Worm (Caenorhabditis elegans): ENCODE data around the gene K08D8.10.

K08D8.10 gene

DNA sequence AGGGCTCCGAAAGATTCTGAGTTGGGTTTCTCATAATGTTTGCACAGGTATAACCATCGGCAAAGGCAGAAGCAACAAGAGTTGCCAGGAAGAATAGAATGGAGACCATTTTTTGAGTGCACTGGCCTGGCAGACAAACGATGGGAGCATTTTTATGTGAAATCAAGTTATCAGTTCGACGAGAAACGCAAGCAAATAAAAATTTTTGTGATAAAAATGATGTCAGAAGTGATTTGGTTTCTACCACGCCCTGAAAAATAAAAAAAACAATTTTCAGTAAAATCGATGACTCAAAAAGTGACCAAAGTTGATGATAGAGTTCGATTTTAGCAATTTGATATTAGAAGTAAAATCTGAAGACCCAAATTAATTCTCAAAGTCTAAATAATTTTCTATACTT lies 9.5 kb downstream of the K08D8.10 start, which contains the start of gene K08D8.4:
Gene K08D8.4, minus strand, starts transcription at position 128 of the 400 bp plus-strand sequence.
- TF ChIP-seq mep-1 (tag; optimal IDR thresholded peaks at IDR 0.05) = no peak
- TF ChIP-seq elt-1 (tag; optimal IDR thresholded peaks at IDR 0.05; ENCODE audit: borderline replicate concordance, insufficient read depth) = no peak
- no peak for TF ChIP-seq lin-13 (tag; optimal IDR thresholded peaks at IDR 0.05)
- TF ChIP-seq pha-4 (tag; optimal IDR thresholded peaks at IDR 0.05) = no peak
- TF ChIP-seq sem-2 (GFP tag; optimal IDR thresholded peaks at IDR 0.05) = no peak

- TF ChIP-seq lsy-2 (tag; optimal IDR thresholded peaks at IDR 0.05) = no peak
- TF ChIP-seq lin-32 (GFP tag; optimal IDR thresholded peaks at IDR 0.05) = no peak
- no peak for TF ChIP-seq unc-62 (GFP tag; optimal IDR thresholded peaks at IDR 0.05)
- TF ChIP-seq mab-5 (tag; optimal IDR thresholded peaks at IDR 0.05) = no peak
- TF ChIP-seq pha-4 (tag; optimal IDR thresholded peaks at IDR 0.05) = no peak
- no peak for TF ChIP-seq zip-8 (tag; optimal IDR thresholded peaks at IDR 0.05)
- TF ChIP-seq ceh-43 (GFP tag; optimal IDR thresholded peaks at IDR 0.05) = no peak
- TF ChIP-seq lin-13 (tag; optimal IDR thresholded peaks at IDR 0.05) = no peak
- TF ChIP-seq nhr-2 (tag; optimal IDR thresholded peaks at IDR 0.05) = no peak
- TF ChIP-seq mls-2 (tag; optimal IDR thresholded peaks at IDR 0.05) = no peak
- TF ChIP-seq unc-39 (tag; optimal IDR thresholded peaks at IDR 0.05) = no peak
- no peak for TF ChIP-seq nhr-237 (tag; optimal IDR thresholded peaks at IDR 0.05)
- no peak for TF ChIP-seq nhr-12 (tag; optimal IDR thresholded peaks at IDR 0.05)
- no peak for TF ChIP-seq ceh-39 (tag; optimal IDR thresholded peaks at IDR 0.05)
- TF ChIP-seq sem-2 (GFP tag; optimal IDR thresholded peaks at IDR 0.05) = no peak
- TF ChIP-seq snpc-4 (tag; optimal IDR thresholded peaks at IDR 0.05) = no peak
- TF ChIP-seq flh-1 (GFP tag; optimal IDR thresholded peaks at IDR 0.05) = no peak
- no peak for TF ChIP-seq blmp-1 (tag; optimal IDR thresholded peaks at IDR 0.05)
- no peak for TF ChIP-seq sptf-1 (tag; optimal IDR thresholded peaks at IDR 0.05)
- TF ChIP-seq drap-1 (GFP tag; optimal IDR thresholded peaks at IDR 0.05) = no peak
These were observed 11.6 kb downstream of the K08D8.10 start, which contains the start of gene K08D8.5 for ce11 chrIV:12911990-12912389. Gene K08D8.5 (minus strand): TSS chrIV:12912129.

ce11 chrIV:12914532-12915019 lies 14.2 kb downstream of the K08D8.10 start, which contains the start of gene irg-6:
Gene irg-6 (minus strand): TSS chrIV:12914969.
- TF ChIP-seq ztf-11 (tag; optimal IDR thresholded peaks at IDR 0.05) (no peak), unc-120 (tag; optimal IDR thresholded peaks at IDR 0.05; ENCODE audit: poor library complexity, severe bottlenecking) (no peak), elt-3 (tag; optimal IDR thresholded peaks at IDR 0.05) (no peak), ham-2 (GFP tag; optimal IDR thresholded peaks at IDR 0.05) (no peak), ceh-39 (tag; optimal IDR thresholded peaks at IDR 0.05) (no peak), ceh-83 (GFP tag; optimal IDR thresholded peaks at IDR 0.05) (no peak), hlh-1 (tag; optimal IDR thresholded peaks at IDR 0.05) (no peak), mep-1 (tag; optimal IDR thresholded peaks at IDR 0.05) (no peak), nhr-237 (tag; optimal IDR thresholded peaks at IDR 0.05) (no peak), M03D4.4 (tag; optimal IDR thresholded peaks at IDR 0.05) (no peak), unc-39 (tag; optimal IDR thresholded peaks at IDR 0.05) (no peak), unc-62 (GFP tag; optimal IDR thresholded peaks at IDR 0.05) (no peak), blmp-1 (tag; optimal IDR thresholded peaks at IDR 0.05) (no peak), nhr-76 (tag; optimal IDR thresholded peaks at IDR 0.05) (no peak), snpc-4 (tag; optimal IDR thresholded peaks at IDR 0.05) (no peak), drap-1 (GFP tag; optimal IDR thresholded peaks at IDR 0.05) (no peak)

- no peak for TF ChIP-seq snpc-4 (tag; optimal IDR thresholded peaks at IDR 0.05)
- no peak for TF ChIP-seq ces-1 (GFP tag; optimal IDR thresholded peaks at IDR 0.05)
- TF ChIP-seq nhr-2 (tag; optimal IDR thresholded peaks at IDR 0.05) = no peak
- TF ChIP-seq sem-2 (GFP tag; optimal IDR thresholded peaks at IDR 0.05) = no peak
- TF ChIP-seq mep-1 (tag; optimal IDR thresholded peaks at IDR 0.05) = no peak
- no peak for TF ChIP-seq ceh-43 (GFP tag; optimal IDR thresholded peaks at IDR 0.05)
- TF ChIP-seq unc-62 (GFP tag; optimal IDR thresholded peaks at IDR 0.05) = no peak
- TF ChIP-seq hlh-1 (tag; optimal IDR thresholded peaks at IDR 0.05) = no peak
- no peak for TF ChIP-seq lin-32 (GFP tag; optimal IDR thresholded peaks at IDR 0.05)
- no peak for TF ChIP-seq ztf-11 (tag; optimal IDR thresholded peaks at IDR 0.05)
- TF ChIP-seq tbx-8 (GFP tag; optimal IDR thresholded peaks at IDR 0.05) = no peak
- no peak for TF ChIP-seq flh-1 (GFP tag; optimal IDR thresholded peaks at IDR 0.05)
These were observed 15.1 kb downstream of the K08D8.10 start, which contains the start of gene srz-15 for ce11 chrIV:12915479-12915878. Gene srz-15 (plus strand): TSS chrIV:12915779.

ce11 chrIV:12918256-12918655 lies 17.9 kb downstream of the K08D8.10 start, which contains the start of gene C32H11.3:
Gene C32H11.3 (plus strand): TSS chrIV:12918556.
- no peak for TF ChIP-seq sptf-1 (tag; optimal IDR thresholded peaks at IDR 0.05)
- TF ChIP-seq ceh-39 (tag; optimal IDR thresholded peaks at IDR 0.05) = no peak
- TF ChIP-seq elt-3 (tag; optimal IDR thresholded peaks at IDR 0.05) = no peak
- TF ChIP-seq drap-1 (GFP tag; optimal IDR thresholded peaks at IDR 0.05) = no peak
- TF ChIP-seq M03D4.4 (tag; optimal IDR thresholded peaks at IDR 0.05) = no peak
- no peak for TF ChIP-seq mep-1 (tag; optimal IDR thresholded peaks at IDR 0.05)
- no peak for TF ChIP-seq sem-2 (GFP tag; optimal IDR thresholded peaks at IDR 0.05)
- no peak for TF ChIP-seq zip-8 (tag; optimal IDR thresholded peaks at IDR 0.05)
- TF ChIP-seq hlh-1 (tag; optimal IDR thresholded peaks at IDR 0.05) = no peak
- no peak for TF ChIP-seq nhr-76 (tag; optimal IDR thresholded peaks at IDR 0.05)
- TF ChIP-seq lsy-2 (tag; optimal IDR thresholded peaks at IDR 0.05) = no peak
- TF ChIP-seq lin-13 (tag; optimal IDR thresholded peaks at IDR 0.05) = no peak
- TF ChIP-seq ceh-43 (GFP tag; optimal IDR thresholded peaks at IDR 0.05) = no peak
- no peak for TF ChIP-seq nhr-28 (tag; optimal IDR thresholded peaks at IDR 0.05)
- TF ChIP-seq unc-120 (tag; optimal IDR thresholded peaks at IDR 0.05; ENCODE audit: poor library complexity, severe bottlenecking) = no peak
- no peak for TF ChIP-seq mab-5 (tag; optimal IDR thresholded peaks at IDR 0.05)
- TF ChIP-seq unc-62 (GFP tag; optimal IDR thresholded peaks at IDR 0.05) = no peak
- no peak for TF ChIP-seq pha-4 (tag; optimal IDR thresholded peaks at IDR 0.05)
- no peak for TF ChIP-seq ceh-83 (GFP tag; optimal IDR thresholded peaks at IDR 0.05)
